Worm (Caenorhabditis elegans): Measurements from ENCODE around the gene srw-17.
A peak's percentile ranks its signal among the peaks of the same experiment; 100 is the strongest.

The srw-17 gene

ce11 chrV:15298597-15298996, 21.8 kb upstream of the srw-17 start, which contains the start of gene cpr-3:
cpr-3 (minus strand) TSS chrV:15298700.
- TF ChIP-seq tbx-2 (tag; optimal IDR thresholded peaks at IDR 0.05), result no peak
- TF ChIP-seq pqm-1 (tag; optimal IDR thresholded peaks at IDR 0.05), result peak; percentile 99
- peak; percentile 65 for TF ChIP-seq pha-4 (tag; optimal IDR thresholded peaks at IDR 0.05)
- TF ChIP-seq skn-1 (tag; optimal IDR thresholded peaks at IDR 0.05), result peak; percentile 81
- TF ChIP-seq elt-1 (tag; optimal IDR thresholded peaks at IDR 0.05), result no peak
- peak; percentile 52 for TF ChIP-seq fos-1 (tag; optimal IDR thresholded peaks at IDR 0.05)
- no peak for TF ChIP-seq ceh-16 (tag; optimal IDR thresholded peaks at IDR 0.05)
- TF ChIP-seq nfya-1 (tag; optimal IDR thresholded peaks at IDR 0.05; ENCODE audit: insufficient read depth), result no peak
- peak; percentile 94 for TF ChIP-seq jun-1 (tag; optimal IDR thresholded peaks at IDR 0.05)
- peak; percentile 99 for TF ChIP-seq elt-2 (tag; optimal IDR thresholded peaks at IDR 0.05)

ce11 chrV:15293865-15294264, 17.1 kb upstream of the srw-17 start, which contains the start of gene str-96:
str-96 (minus strand) TSS chrV:15293965.
- TF ChIP-seq ZK546.5 (tag; optimal IDR thresholded peaks at IDR 0.05), result no peak
- TF ChIP-seq zag-1 (tag; optimal IDR thresholded peaks at IDR 0.05), result no peak
- no peak for TF ChIP-seq sea-2 (GFP tag; optimal IDR thresholded peaks at IDR 0.05)
- no peak for TF ChIP-seq lsy-12 (tag; optimal IDR thresholded peaks at IDR 0.05)
- TF ChIP-seq nhr-11 (tag; optimal IDR thresholded peaks at IDR 0.05), result no peak
- no peak for TF ChIP-seq elt-1 (tag; optimal IDR thresholded peaks at IDR 0.05)
- TF ChIP-seq nhr-43 (tag; optimal IDR thresholded peaks at IDR 0.05; ENCODE audit: poor library complexity, severe bottlenecking), result no peak
- no peak for TF ChIP-seq nhr-28 (tag; optimal IDR thresholded peaks at IDR 0.05)
- no peak for TF ChIP-seq ceh-82 (tag; optimal IDR thresholded peaks at IDR 0.05)
- no peak for TF ChIP-seq elt-2 (tag; optimal IDR thresholded peaks at IDR 0.05)
- TF ChIP-seq skn-1 (tag; optimal IDR thresholded peaks at IDR 0.05), result no peak
- no peak for TF ChIP-seq hmg-11 (tag; optimal IDR thresholded peaks at IDR 0.05)

ce11 chrV:15290995-15291394, 14.2 kb upstream of the srw-17 start, which contains the start of gene cyp-34A2:
cyp-34A2 (minus strand) TSS chrV:15291095.
- TF ChIP-seq R02D3.7 (tag; optimal IDR thresholded peaks at IDR 0.05) (no peak), pqm-1 (tag; optimal IDR thresholded peaks at IDR 0.05) (peak; percentile 0), lin-39 (tag; optimal IDR thresholded peaks at IDR 0.05) (no peak)

- TF ChIP-seq nhr-25 (tag; optimal IDR thresholded peaks at IDR 0.05) (peak; percentile 19), tbx-2 (tag; optimal IDR thresholded peaks at IDR 0.05) (no peak)
Observed at ce11 chrV:15287856-15288255, 11.0 kb upstream of the srw-17 start, which contains the start of gene cyp-34A1. cyp-34A1 (minus strand) TSS chrV:15287956.

ce11 chrV:15285984-15286383, 9.2 kb upstream of the srw-17 start:
- TF ChIP-seq aly-2 (tag; optimal IDR thresholded peaks at IDR 0.05) (no peak), ztf-11 (tag; optimal IDR thresholded peaks at IDR 0.05) (no peak), nfya-1 (tag; optimal IDR thresholded peaks at IDR 0.05; ENCODE audit: insufficient read depth) (no peak), mdl-1 (tag; optimal IDR thresholded peaks at IDR 0.05) (no peak), daf-12 (tag; optimal IDR thresholded peaks at IDR 0.05) (no peak), nhr-25 (tag; optimal IDR thresholded peaks at IDR 0.05) (peak; percentile 74), unc-39 (tag; optimal IDR thresholded peaks at IDR 0.05) (no peak), elt-3 (tag; optimal IDR thresholded peaks at IDR 0.05) (no peak)

- TF ChIP-seq unc-39 (tag; optimal IDR thresholded peaks at IDR 0.05) (no peak), snpc-4 (tag; optimal IDR thresholded peaks at IDR 0.05) (no peak), R02D3.7 (tag; optimal IDR thresholded peaks at IDR 0.05) (no peak), ceh-82 (tag; optimal IDR thresholded peaks at IDR 0.05) (no peak), elt-3 (tag; optimal IDR thresholded peaks at IDR 0.05) (no peak), sea-2 (GFP tag; optimal IDR thresholded peaks at IDR 0.05) (no peak), ceh-16 (tag; optimal IDR thresholded peaks at IDR 0.05) (no peak)
Observed at ce11 chrV:15281279-15281949, 4.6 kb upstream of the srw-17 start, which contains the start of the genes srw-19 and srx-51. srw-19 (minus strand) TSS chrV:15281379. srx-51 (plus strand) TSS chrV:15281899.
